Worm (Caenorhabditis elegans) whole organism, L3 larva: ENCODE results near the gene ndx-6.
A peak's percentile ranks its signal among the peaks of the same experiment; 100 is the strongest.

ENCODE experiments used
- R02D3.7 ChIP-seq: fragments of 150-350 bp; optimal IDR thresholded peaks from 2 replicates; lab custom pipeline; 2014; ENCODE audit warnings: missing biosample characterization, missing genetic modification characterization
- ZK546.5 ChIP-seq: sonication (generic microtip); optimal IDR thresholded peaks from 2 replicates; lab custom pipeline; 2017; ENCODE audit warnings: missing biosample characterization, missing genetic modification characterization
- aly-2 ChIP-seq: fragments of 150-350 bp; optimal IDR thresholded peaks from 2 replicates; lab custom pipeline; 2014; ENCODE audit warnings: missing biosample characterization, missing genetic modification characterization
- ama-1 ChIP-seq: fragments of 150-350 bp; optimal IDR thresholded peaks from 2 replicates; lab custom pipeline; 2018
- ceh-16 ChIP-seq: sonication (generic microtip); optimal IDR thresholded peaks from 2 replicates; lab custom pipeline; 2017; ENCODE audit warnings: missing biosample characterization, missing genetic modification characterization
- ceh-28 ChIP-seq: fragments of 150-350 bp; optimal IDR thresholded peaks from 2 replicates; lab custom pipeline; 2014; ENCODE audit warnings: missing biosample characterization, missing genetic modification reagents, missing genetic modification characterization
- ceh-82 ChIP-seq: fragments of 150-350 bp; optimal IDR thresholded peaks from 2 replicates; lab custom pipeline; 2014; ENCODE audit warnings: missing biosample characterization, missing genetic modification characterization
- ceh-9 ChIP-seq: sonication (generic microtip); optimal IDR thresholded peaks from 2 replicates; lab custom pipeline; 2018; ENCODE audit warnings: missing biosample characterization, missing genetic modification characterization
- daf-12 ChIP-seq: fragments of 150-350 bp; optimal IDR thresholded peaks from 2 replicates; lab custom pipeline; 2014; ENCODE audit warnings: missing biosample characterization, missing genetic modification reagents, missing genetic modification characterization
- egl-5 ChIP-seq: fragments of 150-350 bp; optimal IDR thresholded peaks from 2 replicates; lab custom pipeline; 2017; ENCODE audit warnings: missing biosample characterization, missing genetic modification reagents, missing genetic modification characterization, inconsistent platforms
- elt-1 ChIP-seq: fragments of 150-350 bp; optimal IDR thresholded peaks from 2 replicates; lab custom pipeline; 2014; ENCODE audit warnings: missing biosample characterization, missing genetic modification characterization
- elt-2 ChIP-seq: sonication (generic microtip); optimal IDR thresholded peaks from 2 replicates; lab custom pipeline; 2016; ENCODE audit warnings: missing genetic modification reagents, mild to moderate bottlenecking, missing genetic modification characterization, missing compliant biosample characterization
- elt-3 ChIP-seq, 3 experiments: fragments of 150-350 bp in 1 of 3; sonication (generic microtip) in 2 of 3; optimal IDR thresholded peaks; 2 replicates in 2 of 3; 4 replicates in 1 of 3; lab custom pipeline; 2014 to 2017; ENCODE audit warnings: missing biosample characterization in 3 of 3, missing genetic modification characterization in 3 of 3
- eor-1 ChIP-seq, 2 experiments: fragments of 150-350 bp; optimal IDR thresholded peaks; 2 replicates each; lab custom pipeline; 2014 to 2018; ENCODE audit warnings: missing biosample characterization in 2 of 2, missing genetic modification characterization in 2 of 2
- fkh-10 ChIP-seq: sonication (generic microtip); optimal IDR thresholded peaks from 2 replicates; lab custom pipeline; 2017; ENCODE audit warnings: missing biosample characterization, missing genetic modification reagents, missing genetic modification characterization
- fos-1 ChIP-seq: fragments of 150-350 bp; optimal IDR thresholded peaks from 2 replicates; lab custom pipeline; 2014; ENCODE audit warnings: missing biosample characterization, missing genetic modification characterization
- hmg-11 ChIP-seq: sonication (generic microtip); optimal IDR thresholded peaks from 2 replicates; lab custom pipeline; 2016; ENCODE audit warnings: missing genetic modification characterization, missing compliant biosample characterization
- lin-15B ChIP-seq: fragments of 150-350 bp; optimal IDR thresholded peaks from 2 replicates; lab custom pipeline; 2014; ENCODE audit warnings: missing biosample characterization, missing genetic modification characterization
- lin-39 ChIP-seq: fragments of 150-350 bp; optimal IDR thresholded peaks from 2 replicates; lab custom pipeline; 2018; ENCODE audit warnings: missing biosample characterization, missing genetic modification reagents, missing genetic modification characterization
- mdl-1 ChIP-seq: fragments of 150-350 bp; optimal IDR thresholded peaks from 2 replicates; lab custom pipeline; 2014; ENCODE audit warnings: missing biosample characterization, missing genetic modification characterization
- mml-1 ChIP-seq: fragments of 150-350 bp; sonication (generic microtip); optimal IDR thresholded peaks from 3 replicates; lab custom pipeline; 2014; ENCODE audit warnings: missing biosample characterization, missing genetic modification characterization
- nfya-1 ChIP-seq: sonication (generic microtip); optimal IDR thresholded peaks from 2 replicates; lab custom pipeline; 2017; ENCODE audit warnings: missing genetic modification characterization, mild to moderate bottlenecking, missing compliant biosample characterization, antibody characterized with exemption, moderate library complexity; ENCODE audit not compliant: insufficient read depth
- nhr-11 ChIP-seq: fragments of 150-350 bp; optimal IDR thresholded peaks from 2 replicates; lab custom pipeline; 2014; ENCODE audit warnings: missing biosample characterization, missing genetic modification characterization
- nhr-12 ChIP-seq: fragments of 150-350 bp; optimal IDR thresholded peaks from 2 replicates; lab custom pipeline; 2014; ENCODE audit warnings: missing biosample characterization, missing genetic modification characterization
- nhr-23 ChIP-seq: fragments of 150-350 bp; optimal IDR thresholded peaks from 2 replicates; lab custom pipeline; 2014; ENCODE audit warnings: missing biosample characterization, missing genetic modification reagents, missing genetic modification characterization
- nhr-25 ChIP-seq: sonication (generic microtip); optimal IDR thresholded peaks from 2 replicates; lab custom pipeline; 2017; ENCODE audit warnings: missing biosample characterization, missing genetic modification characterization
- nhr-28 ChIP-seq: fragments of 150-350 bp; optimal IDR thresholded peaks from 2 replicates; lab custom pipeline; 2014; ENCODE audit warnings: missing biosample characterization, missing genetic modification characterization
- nhr-43 ChIP-seq: sonication (generic microtip); optimal IDR thresholded peaks from 2 replicates; lab custom pipeline; 2016; ENCODE audit warnings: mild to moderate bottlenecking, missing genetic modification characterization, missing compliant biosample characterization; ENCODE audit not compliant: poor library complexity, severe bottlenecking
- nhr-67 ChIP-seq: fragments of 150-350 bp; optimal IDR thresholded peaks from 2 replicates; lab custom pipeline; 2014; ENCODE audit warnings: missing biosample characterization, missing genetic modification characterization
- nhr-77 ChIP-seq: fragments of 150-350 bp; optimal IDR thresholded peaks from 2 replicates; lab custom pipeline; 2014; ENCODE audit warnings: missing biosample characterization, missing genetic modification characterization
- pha-4 ChIP-seq: fragments of 150-350 bp; optimal IDR thresholded peaks from 2 replicates; lab custom pipeline; 2014; ENCODE audit warnings: missing biosample characterization, missing genetic modification reagents, missing genetic modification characterization
- pqm-1 ChIP-seq: fragments of 150-350 bp; optimal IDR thresholded peaks from 2 replicates; lab custom pipeline; 2017; ENCODE audit warnings: missing biosample characterization, missing genetic modification characterization, inconsistent platforms
- sea-2 ChIP-seq: fragments of 150-350 bp; sonication (generic microtip); optimal IDR thresholded peaks from 4 replicates; lab custom pipeline; 2014; ENCODE audit warnings: missing biosample characterization, missing genetic modification reagents, missing genetic modification characterization
- unc-39 ChIP-seq: sonication (generic microtip); optimal IDR thresholded peaks from 4 replicates; lab custom pipeline; 2017; ENCODE audit warnings: missing biosample characterization, missing genetic modification characterization
- unc-62 ChIP-seq: fragments of 150-350 bp; sonication (generic microtip); optimal IDR thresholded peaks from 4 replicates; lab custom pipeline; 2014; ENCODE audit warnings: missing biosample characterization, missing genetic modification reagents, missing genetic modification characterization
- zag-1 ChIP-seq: fragments of 150-350 bp; optimal IDR thresholded peaks from 2 replicates; lab custom pipeline; 2014; ENCODE audit warnings: missing biosample characterization, missing genetic modification characterization
- ztf-11 ChIP-seq: fragments of 150-350 bp; optimal IDR thresholded peaks from 2 replicates; lab custom pipeline; 2014; ENCODE audit warnings: missing biosample characterization, missing genetic modification characterization
- ztf-4 ChIP-seq: fragments of 150-350 bp; optimal IDR thresholded peaks from 2 replicates; lab custom pipeline; 2014; ENCODE audit warnings: missing biosample characterization, missing genetic modification characterization

The ndx-6 gene

ce11 chrII:5423832-5424231 is 34.2 kb upstream of the ndx-6 start, which contains the start of gene F07F6.7:
Gene F07F6.7 (minus strand): TSS chrII:5423858.
- TF ChIP-seq elt-2 (peak; percentile 6), unc-39 (tag; lab: Kevin White, UChicago) (no peak)

ce11 chrII:5420947-5421614 is 31.4 kb upstream of the ndx-6 start, which contains the start of gene tofu-6:
Gene tofu-6 (plus strand): TSS chrII:5421248.
- TF ChIP-seq ztf-11 = no peak
- TF ChIP-seq nfya-1 = peak; percentile 45
- TF ChIP-seq hmg-11 (tag; lab: Kevin White, UChicago) = no peak
- peak; percentile 13 for TF ChIP-seq nhr-25 (tag; lab: Kevin White, UChicago)
- no peak for TF ChIP-seq fos-1 (tag; lab: Kevin White, UChicago)
- TF ChIP-seq egl-5 = no peak
- peak; percentile 71 for TF ChIP-seq pha-4 (tag; lab: Kevin White, UChicago)
- no peak for TF ChIP-seq ceh-28 (tag; lab: Kevin White, UChicago)
- no peak for TF ChIP-seq fkh-10 (GFP tag; lab: Kevin White, UChicago)
- TF ChIP-seq R02D3.7 (tag; lab: Kevin White, UChicago) = no peak
- TF ChIP-seq nhr-28 (tag; lab: Kevin White, UChicago) = no peak

ce11 chrII:5418929-5419328 is 29.2 kb upstream of the ndx-6 start, which contains the start of gene EEED8.15:
Gene EEED8.15 (plus strand): TSS chrII:5419229.
- TF ChIP-seq elt-1 (tag; lab: Kevin White, UChicago) (no peak), nhr-11 (tag; lab: Kevin White, UChicago) (no peak), hmg-11 (tag; lab: Kevin White, UChicago) (no peak), nhr-25 (tag; lab: Kevin White, UChicago) (no peak), fkh-10 (GFP tag; lab: Kevin White, UChicago) (no peak), ceh-9 (tag; lab: Kevin White, UChicago) (no peak), mml-1 (no peak), ama-1 (no peak), unc-39 (tag; lab: Kevin White, UChicago) (no peak), pha-4 (tag; lab: Kevin White, UChicago) (no peak), lin-39 (tag; lab: Kevin White, UChicago) (no peak), mdl-1 (tag; lab: Kevin White, UChicago) (no peak), sea-2 (GFP tag; lab: Kevin White, UChicago) (no peak), pqm-1 (tag; lab: Kevin White, UChicago) (no peak), nhr-77 (tag; lab: Kevin White, UChicago) (no peak), egl-5 (no peak)

- TF ChIP-seq nhr-25 (tag; lab: Kevin White, UChicago) (no peak), nfya-1 (no peak), ceh-16 (no peak), nhr-12 (no peak), R02D3.7 (tag; lab: Kevin White, UChicago) (no peak), nhr-43 (tag; lab: Kevin White, UChicago) (no peak), unc-62 (GFP tag; lab: Kevin White, UChicago) (no peak), nhr-67 (no peak), mdl-1 (tag; lab: Kevin White, UChicago) (no peak), ceh-28 (tag; lab: Kevin White, UChicago) (no peak), elt-2 (no peak), ztf-4 (no peak), nhr-28 (tag; lab: Kevin White, UChicago) (no peak), ceh-9 (tag; lab: Kevin White, UChicago) (no peak), zag-1 (tag; lab: Kevin White, UChicago) (no peak), ceh-82 (no peak), nhr-11 (tag; lab: Kevin White, UChicago) (no peak), sea-2 (GFP tag; lab: Kevin White, UChicago) (no peak), eor-1 (tag; optimal IDR thresholded peaks at IDR 0.05; lab: Kevin White, UChicago) (no peak)
These were observed 28.6 kb upstream of the ndx-6 start for ce11 chrII:5418317-5418716.

- TF ChIP-seq sea-2 (GFP tag; lab: Kevin White, UChicago) = no peak
- no peak for TF ChIP-seq mml-1
- no peak for TF ChIP-seq nhr-23 (tag; lab: Kevin White, UChicago)
- TF ChIP-seq ZK546.5 = no peak
- no peak for TF ChIP-seq aly-2
- no peak for TF ChIP-seq nhr-43 (tag; lab: Kevin White, UChicago)
- TF ChIP-seq daf-12 = no peak
- no peak for TF ChIP-seq lin-15B (tag; lab: Kevin White, UChicago)
- no peak for TF ChIP-seq elt-3 (tag; optimal IDR thresholded peaks at IDR 0.05; lab: Kevin White, UChicago)
- no peak for TF ChIP-seq pqm-1 (tag; lab: Kevin White, UChicago)
- TF ChIP-seq, all 47 proteins: peak for 0
These were observed 28.2 kb upstream of the ndx-6 start for ce11 chrII:5417905-5418304.
